Fruit fly (Drosophila melanogaster): ENCODE results near the gene CG6415.

DNA sequence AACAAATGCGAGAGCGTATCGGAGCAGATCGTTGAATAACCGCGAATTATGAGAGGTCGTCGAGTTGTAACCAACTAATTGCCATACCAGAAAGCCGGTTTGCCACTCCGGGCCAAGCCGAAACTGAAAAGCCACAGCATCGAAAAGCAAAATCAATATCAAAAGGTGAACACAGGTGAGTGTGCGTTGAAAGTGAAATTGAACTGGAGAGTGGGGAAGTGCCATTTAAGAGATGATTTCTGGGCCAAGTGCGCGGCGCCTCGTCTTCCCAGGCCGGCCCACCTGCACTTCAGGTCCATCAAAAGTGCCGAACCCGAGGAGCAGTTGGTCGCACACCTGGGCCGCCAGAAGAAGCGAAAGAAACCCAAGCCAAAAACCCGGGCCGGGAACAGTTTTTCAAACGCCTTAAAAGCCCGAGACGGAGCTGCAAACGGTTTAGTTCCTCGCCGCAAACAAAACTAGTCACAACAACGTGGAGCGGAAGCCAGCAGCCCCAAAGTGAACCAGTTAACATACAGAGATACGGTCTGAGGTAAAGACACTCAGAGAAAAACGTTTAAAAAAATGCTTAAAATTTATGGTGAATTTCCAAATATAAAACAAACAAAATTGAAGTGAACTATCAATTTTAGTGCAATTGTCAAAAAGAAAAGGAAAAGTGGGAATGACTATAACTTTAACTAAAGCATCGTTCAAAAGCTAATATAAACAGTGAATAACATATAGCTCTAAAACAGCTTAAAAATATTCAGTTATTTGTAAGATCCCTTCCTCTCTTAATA is 26.3 kb upstream of the CG6415 start, which contains the start of gene CG17104:
- TF ChIP-seq cic (GFP tag; optimal IDR thresholded peaks at IDR 0.05) (no peak), pad (GFP tag; optimal IDR thresholded peaks at IDR 0.05) (no peak), CG7101 (tag; optimal IDR thresholded peaks at IDR 0.05) (no peak), CG7045 (GFP tag; optimal IDR thresholded peaks at IDR 0.05) (no peak), Mnt (GFP tag; optimal IDR thresholded peaks at IDR 0.05) (no peak)

All from whole organism, adult.